Fruit fly (Drosophila melanogaster) whole organism, embryonic: ENCODE measurements around the gene CG1136.

Source experiments
- Asciz ChIP-seq: fragments of 200-800 bp; sonication (Bioruptor generic); optimal IDR thresholded peaks from 2 replicates; lab custom pipeline; 2017; ENCODE audit warnings: missing biosample characterization, mild to moderate bottlenecking, missing genetic modification characterization, missing genetic modification reagents
- BEAF-32 ChIP-seq: fragments of 200-800 bp; sonication (Bioruptor generic); optimal IDR thresholded peaks from 3 replicates; lab custom pipeline; 2017; ENCODE audit warnings: missing biosample characterization, missing genetic modification characterization, mild to moderate bottlenecking, moderate library complexity, missing genetic modification reagents
- Bgb ChIP-seq: fragments of 200-800 bp; sonication (Bioruptor generic); IDR thresholded peaks from 2 replicates; pipeline ENCODE4 v1.3.6; 2022; ENCODE audit warnings: missing biosample characterization, missing genetic modification characterization; ENCODE audit not compliant: partially characterized antibody
- CG10209 ChIP-seq: fragments of 200-800 bp; sonication (Bioruptor generic); optimal IDR thresholded peaks from 3 replicates; lab custom pipeline; 2017; ENCODE audit warnings: missing biosample characterization, mild to moderate bottlenecking, missing genetic modification characterization, missing genetic modification reagents
- CG10462 ChIP-seq: fragments of 200-800 bp; sonication (Bioruptor generic); optimal IDR thresholded peaks from 2 replicates; lab custom pipeline; 2016; ENCODE audit warnings: missing biosample characterization, missing genetic modification characterization
- CG11695 ChIP-seq: fragments of 200-800 bp; sonication (Bioruptor generic); IDR thresholded peaks from 3 replicates; pipeline ENCODE4 v1.3.6; 2022; ENCODE audit warnings: missing biosample characterization, missing genetic modification characterization
- CG11696 ChIP-seq: fragments of 200-800 bp; sonication (Bioruptor generic); IDR thresholded peaks from 2 replicates; pipeline ENCODE4 v1.3.6; 2022; ENCODE audit warnings: missing biosample characterization, missing genetic modification characterization
- CG14014 ChIP-seq: fragments of 200-800 bp; sonication (Bioruptor generic); IDR thresholded peaks from 2 replicates; pipeline ENCODE4 v1.3.6; 2022; ENCODE audit warnings: missing biosample characterization, missing genetic modification characterization
- CG15514 ChIP-seq: fragments of 200-800 bp; sonication (Bioruptor generic); optimal IDR thresholded peaks from 3 replicates; lab custom pipeline; 2017; ENCODE audit warnings: missing biosample characterization, missing genetic modification characterization, mild to moderate bottlenecking, moderate library complexity, missing genetic modification reagents
- CG17328 ChIP-seq: fragments of 200-800 bp; sonication (Bioruptor generic); IDR thresholded peaks from 2 replicates; pipeline ENCODE4 v1.3.6; 2022; ENCODE audit warnings: missing biosample characterization, missing genetic modification characterization
- CG1792 ChIP-seq: fragments of 200-800 bp; sonication (Bioruptor generic); optimal IDR thresholded peaks from 2 replicates; lab custom pipeline; 2016; ENCODE audit warnings: missing biosample characterization, missing genetic modification characterization
- CG18619 ChIP-seq: fragments of 200-800 bp; sonication (Bioruptor generic); optimal IDR thresholded peaks from 3 replicates; lab custom pipeline; 2017; ENCODE audit warnings: missing biosample characterization, mild to moderate bottlenecking, missing genetic modification characterization
- CG2199 ChIP-seq: fragments of 200-800 bp; sonication (Bioruptor generic); IDR thresholded peaks from 3 replicates; pipeline ENCODE4 v1.3.6; 2022; ENCODE audit warnings: missing biosample characterization, missing genetic modification characterization
- CG30431 ChIP-seq: fragments of 200-800 bp; sonication (Bioruptor generic); optimal IDR thresholded peaks from 2 replicates; lab custom pipeline; 2017; ENCODE audit warnings: missing biosample characterization, missing genetic modification characterization
- CG34422 ChIP-seq: fragments of 200-800 bp; sonication (Bioruptor generic); IDR thresholded peaks from 3 replicates; pipeline ENCODE4 v1.3.6; 2022; ENCODE audit warnings: missing biosample characterization, missing genetic modification characterization
- CG4730 ChIP-seq: fragments of 200-800 bp; sonication (Bioruptor generic); IDR thresholded peaks from 2 replicates; pipeline ENCODE4 v1.3.6; 2022; ENCODE audit warnings: missing biosample characterization, missing genetic modification characterization
- CG5180 ChIP-seq: fragments of 200-800 bp; sonication (Bioruptor generic); optimal IDR thresholded peaks from 3 replicates; lab custom pipeline; 2017; ENCODE audit warnings: missing biosample characterization, missing genetic modification characterization, mild to moderate bottlenecking, moderate library complexity, missing genetic modification reagents
- CG6813 ChIP-seq: fragments of 200-800 bp; sonication (Bioruptor generic); optimal IDR thresholded peaks from 2 replicates; lab custom pipeline; 2017; ENCODE audit warnings: missing biosample characterization, missing genetic modification characterization, mild to moderate bottlenecking, moderate library complexity, missing genetic modification reagents
- CG7271 ChIP-seq: fragments of 200-800 bp; sonication (Bioruptor generic); optimal IDR thresholded peaks from 2 replicates; lab custom pipeline; 2018; ENCODE audit warnings: missing biosample characterization, mild to moderate bottlenecking, missing genetic modification characterization, moderate library complexity
- CG7839 ChIP-seq: fragments of 200-800 bp; sonication (Bioruptor generic); optimal IDR thresholded peaks from 3 replicates; lab custom pipeline; 2018; ENCODE audit warnings: missing biosample characterization, mild to moderate bottlenecking, missing genetic modification characterization, moderate library complexity
- CG9437 ChIP-seq: fragments of 200-800 bp; sonication (Bioruptor generic); optimal IDR thresholded peaks from 2 replicates; lab custom pipeline; 2018; ENCODE audit warnings: missing biosample characterization, mild to moderate bottlenecking, missing genetic modification characterization
- Dll ChIP-seq: fragments of 200-800 bp; sonication (Bioruptor generic); IDR thresholded peaks from 4 replicates; pipeline ENCODE4 v1.3.6; 2022; ENCODE audit warnings: missing biosample characterization, missing genetic modification characterization; ENCODE audit not compliant: partially characterized antibody
- GATAe ChIP-seq: fragments of 200-800 bp; sonication (Bioruptor generic); conservative IDR thresholded peaks from 2 replicates; pipeline ENCODE4 v1.3.6; 2022; ENCODE audit warnings: missing biosample characterization, missing genetic modification characterization
- HHEX ChIP-seq: fragments of 200-800 bp; sonication (Bioruptor generic); optimal IDR thresholded peaks from 3 replicates; lab custom pipeline; 2017; ENCODE audit warnings: missing biosample characterization, mild to moderate bottlenecking, missing genetic modification characterization, missing genetic modification reagents
- Hr51 ChIP-seq, 2 experiments: fragments of 200-800 bp; sonication (Bioruptor generic); optimal IDR thresholded peaks; 2 replicates in 1 of 2; 3 replicates in 1 of 2; lab custom pipeline; 2016 to 2018; ENCODE audit warnings: missing biosample characterization in 2 of 2, missing genetic modification characterization in 2 of 2, mild to moderate bottlenecking in 1 of 2, moderate library complexity in 1 of 2
- Med ChIP-seq: fragments of 200-800 bp; sonication (Bioruptor generic); peaks from one replicate; lab custom pipeline; 2016; ENCODE audit warnings: missing biosample characterization, missing genetic modification characterization, mild to moderate bottlenecking, inconsistent platforms, moderate library complexity
- Nf-YB ChIP-seq: fragments of 200-800 bp; sonication (Bioruptor generic); optimal IDR thresholded peaks from 3 replicates; lab custom pipeline; 2019; ENCODE audit warnings: missing biosample characterization, mild to moderate bottlenecking, missing genetic modification characterization, moderate library complexity
- Oaz ChIP-seq: fragments of 200-800 bp; sonication (Bioruptor generic); IDR thresholded peaks from 2 replicates; pipeline ENCODE4 v1.3.6; 2022; ENCODE audit warnings: missing biosample characterization, missing genetic modification characterization
- Opbp ChIP-seq: fragments of 200-800 bp; sonication (Bioruptor generic); IDR thresholded peaks from 3 replicates; pipeline ENCODE4 v1.3.6; 2022; ENCODE audit warnings: missing biosample characterization, missing genetic modification characterization; ENCODE audit not compliant: partially characterized antibody
- Pdp1 ChIP-seq, 2 experiments: fragments of 200-800 bp; sonication (Bioruptor generic); optimal IDR thresholded peaks; 3 replicates each; lab custom pipeline; 2016; ENCODE audit warnings: missing biosample characterization in 2 of 2, missing genetic modification characterization in 2 of 2, mild to moderate bottlenecking in 1 of 2, moderate library complexity in 1 of 2
- Rx ChIP-seq: fragments of 200-800 bp; sonication (Bioruptor generic); IDR thresholded peaks from 2 replicates; pipeline ENCODE4 v1.3.6; 2022; ENCODE audit warnings: missing biosample characterization, missing genetic modification characterization
- Stat92E ChIP-seq, 3 experiments: fragments of >200 bp in 2 of 3; fragments of 200-800 bp in 1 of 3; sonication (Bioruptor generic) in 1 of 3; optimal IDR thresholded peaks; 2 replicates each; lab custom pipeline; 2017 to 2019; ENCODE audit warnings: missing biosample characterization in 3 of 3, missing genetic modification characterization in 3 of 3, mild to moderate bottlenecking in 1 of 3, moderate library complexity in 1 of 3
- abd-A ChIP-seq: fragments of 200-800 bp; sonication (Bioruptor generic); optimal IDR thresholded peaks from 3 replicates; lab custom pipeline; 2019; ENCODE audit warnings: missing biosample characterization, mild to moderate bottlenecking, missing genetic modification characterization, moderate library complexity
- ac ChIP-seq: fragments of 200-800 bp; sonication (Bioruptor generic); optimal IDR thresholded peaks from 3 replicates; lab custom pipeline; 2017; ENCODE audit warnings: missing biosample characterization, mild to moderate bottlenecking, missing genetic modification characterization
- ash1 ChIP-seq: fragments of 200-800 bp; sonication (Bioruptor generic); optimal IDR thresholded peaks from 2 replicates; lab custom pipeline; 2018; ENCODE audit warnings: missing biosample characterization, mild to moderate bottlenecking, missing genetic modification characterization
- bigmax ChIP-seq: fragments of 200-800 bp; sonication (Bioruptor generic); optimal IDR thresholded peaks from 2 replicates; lab custom pipeline; 2018; ENCODE audit warnings: missing biosample characterization, mild to moderate bottlenecking, missing genetic modification characterization
- gem ChIP-seq: fragments of 200-800 bp; sonication (Bioruptor generic); optimal IDR thresholded peaks from 2 replicates; lab custom pipeline; 2019; ENCODE audit warnings: missing biosample characterization, mild to moderate bottlenecking, missing genetic modification characterization, moderate library complexity
- grn ChIP-seq: fragments of 200-800 bp; sonication (Bioruptor generic); optimal IDR thresholded peaks from 3 replicates; lab custom pipeline; 2017; ENCODE audit warnings: missing biosample characterization, missing genetic modification characterization
- gro ChIP-seq: fragments of 200-800 bp; sonication (Bioruptor generic); optimal IDR thresholded peaks from 2 replicates; lab custom pipeline; 2016; ENCODE audit warnings: missing biosample characterization, missing genetic modification characterization
- h ChIP-seq: fragments of >200 bp; optimal IDR thresholded peaks from 2 replicates; lab custom pipeline; 2017
- inv ChIP-seq: fragments of 200-800 bp; sonication (Bioruptor generic); IDR thresholded peaks from 2 replicates; pipeline ENCODE4 v1.3.6; 2022; ENCODE audit warnings: missing biosample characterization, missing genetic modification characterization; ENCODE audit not compliant: partially characterized antibody
- kni ChIP-seq: fragments of 200-800 bp; sonication (Bioruptor generic); optimal IDR thresholded peaks from 3 replicates; lab custom pipeline; 2017; ENCODE audit warnings: mild to moderate bottlenecking, missing biosample characterization, missing genetic modification reagents, missing genetic modification characterization
- mirr ChIP-seq: fragments of 200-800 bp; sonication (Bioruptor generic); optimal IDR thresholded peaks from 3 replicates; lab custom pipeline; 2018; ENCODE audit warnings: missing biosample characterization, mild to moderate bottlenecking, missing genetic modification characterization
- prd ChIP-seq, 3 experiments: fragments of >200 bp in 2 of 3; fragments of 200-800 bp in 1 of 3; sonication (Bioruptor generic) in 1 of 3; optimal IDR thresholded peaks in 2 of 3; IDR thresholded peaks in 1 of 3; 2 replicates in 2 of 3; 3 replicates in 1 of 3; pipeline versions ENCODE4 v1.3.6 to Lab custom; 2017 to 2022; ENCODE audit warnings: missing biosample characterization in 1 of 3, missing genetic modification characterization in 1 of 3
- sd ChIP-seq: fragments of 200-800 bp; sonication (Bioruptor generic); optimal IDR thresholded peaks from 3 replicates; lab custom pipeline; 2018; ENCODE audit warnings: missing biosample characterization, mild to moderate bottlenecking, missing genetic modification characterization, moderate library complexity
- slbo ChIP-seq: fragments of 200-800 bp; sonication (Bioruptor generic); IDR thresholded peaks from 2 replicates; pipeline ENCODE4 v1.3.6; 2022; ENCODE audit warnings: missing biosample characterization, missing genetic modification characterization
- vfl ChIP-seq: fragments of 200-800 bp; sonication (Bioruptor generic); optimal IDR thresholded peaks from 2 replicates; lab custom pipeline; 2016; ENCODE audit warnings: missing biosample characterization, missing genetic modification characterization
- wor ChIP-seq: fragments of 200-800 bp; sonication (Bioruptor generic); IDR thresholded peaks from 2 replicates; pipeline ENCODE4 v1.3.6; 2022; ENCODE audit warnings: missing biosample characterization, missing genetic modification characterization

CG1136 gene

DNA sequence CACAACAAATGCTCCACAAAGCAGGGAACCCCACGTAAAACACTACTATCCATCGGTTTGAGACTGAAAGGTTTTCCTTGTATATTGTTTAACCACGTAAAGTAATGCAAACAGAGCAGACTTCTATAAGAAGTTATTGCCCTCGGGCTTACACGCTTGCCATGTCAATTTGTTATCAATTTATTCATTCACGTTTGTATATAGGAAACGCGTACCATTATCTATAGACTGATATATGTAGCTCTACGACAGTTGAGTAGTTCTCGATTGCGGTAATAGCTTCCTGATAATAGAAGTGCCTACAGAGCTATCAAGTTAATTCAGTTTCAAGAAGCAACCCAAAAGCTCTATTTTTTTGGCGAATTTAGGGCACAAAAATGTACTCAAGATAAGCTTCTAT is 52.8 kb downstream of the CG1136 start (continued):
- TF ChIP-seq CG18619 (GFP tag; lab: Kevin White, UChicago) = no peak
- no peak for TF ChIP-seq Nf-YB
- TF ChIP-seq kni (GFP tag; lab: Kevin White, UChicago) = peak; percentile 71
- TF ChIP-seq Pdp1 (GFP tag; optimal IDR thresholded peaks at IDR 0.05; lab: Kevin White, UChicago) = peak in 1 of 2 experiments; percentile 37
- peak; percentile 21 for TF ChIP-seq Med (GFP tag; lab: Kevin White, UChicago)
- TF ChIP-seq CG5180 = peak; percentile 20
- TF ChIP-seq GATAe (GFP tag; lab: Robert Waterston, UW) = peak; percentile 29; the same call in 1 of the 2 replicates
- TF ChIP-seq abd-A = no peak
- TF ChIP-seq mirr (GFP tag; lab: Kevin White, UChicago) = peak; percentile 96
- no peak for TF ChIP-seq CG11695 (GFP tag; lab: Robert Waterston, UW)
- TF ChIP-seq gro (GFP tag; lab: Kevin White, UChicago) = peak; percentile 5
- TF ChIP-seq grn (GFP tag; lab: Kevin White, UChicago) = peak; percentile 32
- TF ChIP-seq slbo (GFP tag; lab: Robert Waterston, UW) = no peak
- TF ChIP-seq CG10209 (GFP tag; lab: Kevin White, UChicago) = no peak
- no peak for TF ChIP-seq Dll (GFP tag; lab: Robert Waterston, UW)
- no peak for TF ChIP-seq prd (optimal IDR thresholded peaks at IDR 0.05; lab: Kevin White, UChicago)
- no peak for TF ChIP-seq prd (GFP tag; IDR thresholded peaks at IDR 0.05; lab: Robert Waterston, UW)
- no peak for TF ChIP-seq Rx
- TF ChIP-seq CG34422 (GFP tag; lab: Robert Waterston, UW) = no peak
- no peak for TF ChIP-seq CG2199 (GFP tag; lab: Robert Waterston, UW)
- TF ChIP-seq ac (GFP tag; lab: Kevin White, UChicago) = no peak
- TF ChIP-seq Stat92E (GFP tag; optimal IDR thresholded peaks at IDR 0.05; lab: Kevin White, UChicago) = no peak
- no peak for TF ChIP-seq CG7271 (tag; lab: Kevin White, UChicago)
- TF ChIP-seq Oaz = no peak
- no peak for TF ChIP-seq BEAF-32 (GFP tag; lab: Kevin White, UChicago)
- TF ChIP-seq CG7839 (tag; lab: Kevin White, UChicago) = no peak
- TF ChIP-seq sd (tag; lab: Kevin White, UChicago) = peak; percentile 1

DNA sequence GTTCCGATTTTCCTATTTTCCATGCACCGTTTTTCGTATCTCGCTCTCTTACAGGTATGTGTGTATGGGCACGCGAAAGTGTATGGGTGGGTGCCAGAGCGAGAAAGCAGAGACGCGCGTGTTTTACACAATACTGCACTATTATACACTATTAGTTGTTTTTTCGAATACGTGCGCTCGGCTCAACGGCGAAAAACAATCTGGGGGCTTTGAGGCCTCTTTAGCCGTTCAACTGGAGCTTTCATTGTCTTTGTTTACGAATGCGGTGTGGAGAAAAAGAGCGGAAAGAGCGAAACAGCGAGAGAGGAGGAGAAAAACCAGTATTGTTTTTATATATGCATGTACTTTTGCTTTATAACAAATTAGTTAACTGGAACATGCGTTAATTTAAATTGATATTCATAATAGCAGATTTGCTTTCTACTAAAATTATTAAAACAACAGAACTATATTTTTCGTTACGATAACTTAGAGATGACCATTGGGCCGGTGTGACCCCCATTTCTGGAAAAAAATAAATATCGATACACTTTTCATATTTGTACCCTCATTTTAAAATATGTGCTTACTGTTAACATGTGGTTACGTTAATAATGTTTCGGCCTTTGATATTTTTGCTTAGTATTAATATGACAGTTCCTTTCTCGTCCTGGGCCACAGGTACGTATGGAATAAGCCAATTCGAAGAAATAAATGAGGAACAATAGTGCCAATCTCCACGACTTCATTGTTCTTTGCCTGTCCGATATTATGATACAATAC is 56.3 kb downstream of the CG1136 start, which contains the start of gene CG14995:
Gene CG14995 (minus strand): TSS at position 761 of the 762 bp plus-strand sequence.
- TF ChIP-seq Hr51 (GFP tag; optimal IDR thresholded peaks at IDR 0.05; lab: Kevin White, UChicago) (no peak), CG9437 (peak; percentile 27), CG10462 (GFP tag; lab: Kevin White, UChicago) (no peak), CG4730 (GFP tag; lab: Robert Waterston, UW) (no peak), CG17328 (no peak), CG30431 (GFP tag; lab: Kevin White, UChicago) (no peak), h (lab: Kevin White, UChicago) (no peak), CG11696 (GFP tag; lab: Robert Waterston, UW) (0 out of 2 replicates have a peak, but pooled peaks have one; percentile 30), gem (no peak), Bgb (GFP tag; lab: Robert Waterston, UW) (peak; percentile 70), Asciz (GFP tag; lab: Kevin White, UChicago) (no peak), HHEX (GFP tag; lab: Kevin White, UChicago) (peak; percentile 7), CG15514 (peak; percentile 31), CG14014 (GFP tag; lab: Robert Waterston, UW) (no peak), bigmax (GFP tag; lab: Kevin White, UChicago) (no peak), Opbp (GFP tag; lab: Robert Waterston, UW) (peak; percentile 71; the same call in 2 of the 3 replicates), CG1792 (GFP tag; lab: Kevin White, UChicago) (no peak), wor (GFP tag; lab: Robert Waterston, UW) (no peak), inv (GFP tag; lab: Robert Waterston, UW) (peak; percentile 31; the same call in 1 of the 2 replicates), ash1 (no peak), CG6813 (GFP tag; lab: Kevin White, UChicago) (no peak), vfl (no peak)
